Comparison of ENCODE assay signal across 5 fruit fly cellular contexts in the genomic region with DNA sequence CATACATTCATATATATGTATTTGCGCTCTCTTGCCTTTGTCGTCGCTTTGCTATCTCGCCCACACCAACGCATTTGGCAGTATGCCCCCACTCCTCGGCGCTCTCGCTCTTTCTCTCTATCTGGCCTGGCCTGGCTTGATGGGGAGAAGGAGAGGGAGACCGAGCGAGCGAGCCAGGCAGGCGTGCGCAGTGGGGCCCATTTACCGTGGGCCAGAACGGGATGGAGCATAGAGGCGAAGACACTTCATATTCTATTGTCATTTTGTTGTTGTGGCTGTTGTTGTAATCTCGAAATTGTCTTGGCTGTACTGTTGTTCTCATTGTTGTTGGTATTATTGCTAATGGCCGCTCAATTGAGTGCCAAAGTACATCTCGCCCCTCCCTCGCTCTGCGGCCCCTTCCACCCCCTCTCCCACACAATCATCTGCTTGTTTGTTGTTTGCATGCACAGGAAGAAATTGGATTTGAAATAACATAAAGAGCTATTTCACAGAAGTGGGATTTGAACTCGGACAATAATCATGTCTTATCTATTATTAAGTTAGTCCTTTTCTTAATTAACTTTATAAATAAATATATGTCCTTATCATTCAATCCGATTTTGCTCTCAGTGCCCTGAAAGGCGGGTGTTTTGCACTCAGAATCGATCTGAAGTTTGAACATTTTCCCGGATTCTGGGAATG.
A peak's percentile ranks its signal among the peaks of the same experiment; 100 is the strongest.
TF ChIP-seq lines count a peak whose summit lies in the region.

No protein-coding gene starts in this region.

TF ChIP-seq in whole organism, adult, 20 proteins besides CTCF, POLR2A, EP300 and RAD21 (continued from another document):
- TF ChIP-seq CG14711 (tag; optimal IDR thresholded peaks at IDR 0.05; lab: Kevin White, UChicago) (peak; percentile 88), Crg-1 (GFP tag; optimal IDR thresholded peaks at IDR 0.05; lab: Kevin White, UChicago) (peak; percentile 81), CG7045 (GFP tag; optimal IDR thresholded peaks at IDR 0.05; lab: Kevin White, UChicago) (peak; percentile 77), tj (GFP tag; optimal IDR thresholded peaks at IDR 0.05; lab: Kevin White, UChicago) (no peak), Clk (GFP tag; optimal IDR thresholded peaks at IDR 0.05; lab: Kevin White, UChicago) (peak; percentile 51)

TF ChIP-seq in whole organism, embryonic, 481 proteins besides CTCF, POLR2A, EP300 and RAD21 (continued from another document and continues in another):
- TF ChIP-seq C15 (GFP tag; IDR thresholded peaks at IDR 0.05; lab: Robert Waterston, UW) = 0 out of 3 replicates have a peak, but pooled peaks have one; percentile 65
- peak; percentile 36 for TF ChIP-seq CG16863 (GFP tag; optimal IDR thresholded peaks at IDR 0.05; lab: Kevin White, UChicago)
- TF ChIP-seq ara (GFP tag; IDR thresholded peaks at IDR 0.05; lab: Robert Waterston, UW) = peak; percentile 94
- TF ChIP-seq CG1792 (GFP tag; optimal IDR thresholded peaks at IDR 0.05; lab: Kevin White, UChicago) = peak; percentile 57
- TF ChIP-seq nerfin-1 (tag; optimal IDR thresholded peaks at IDR 0.05; lab: Kevin White, UChicago) = peak; percentile 78
- TF ChIP-seq jumu (GFP tag; optimal IDR thresholded peaks at IDR 0.05; lab: Kevin White, UChicago) = peak; percentile 37
- peak; percentile 43 for TF ChIP-seq Dip3 (GFP tag; optimal IDR thresholded peaks at IDR 0.05; lab: Kevin White, UChicago)
- peak; percentile 93 for TF ChIP-seq CG1832 (GFP tag; optimal IDR thresholded peaks at IDR 0.05; lab: Kevin White, UChicago)
- no peak for TF ChIP-seq Sry-δ (GFP tag; optimal IDR thresholded peaks at IDR 0.05; lab: Kevin White, UChicago)
- TF ChIP-seq Meics (GFP tag; optimal IDR thresholded peaks at IDR 0.05; lab: Kevin White, UChicago) = peak; percentile 91
- TF ChIP-seq B-H1 (GFP tag; IDR thresholded peaks at IDR 0.05; lab: Robert Waterston, UW) = peak; percentile 83
- peak; percentile 16 for TF ChIP-seq MESR4 (GFP tag; optimal IDR thresholded peaks at IDR 0.05; lab: Kevin White, UChicago)
- TF ChIP-seq sob (GFP tag; IDR thresholded peaks at IDR 0.05; lab: Robert Waterston, UW) = peak; percentile 93
- TF ChIP-seq Kr (GFP tag; optimal IDR thresholded peaks at IDR 0.05; lab: Kevin White, UChicago) = no peak
- TF ChIP-seq ro (GFP tag; IDR thresholded peaks at IDR 0.05; lab: Robert Waterston, UW) = peak; percentile 82
- peak; percentile 90 for TF ChIP-seq CG8388 (GFP tag; optimal IDR thresholded peaks at IDR 0.05; lab: Kevin White, UChicago)
- TF ChIP-seq ftz-f1 (GFP tag; optimal IDR thresholded peaks at IDR 0.05; lab: Kevin White, UChicago) = no peak
- TF ChIP-seq pum (GFP tag; optimal IDR thresholded peaks at IDR 0.05; lab: Kevin White, UChicago) = peak; percentile 53
- TF ChIP-seq Lpt (GFP tag; optimal IDR thresholded peaks at IDR 0.05; lab: Kevin White, UChicago) = no peak
- TF ChIP-seq h (optimal IDR thresholded peaks at IDR 0.05; lab: Kevin White, UChicago) = no peak
- peak; percentile 88 for TF ChIP-seq CG14014 (GFP tag; IDR thresholded peaks at IDR 0.05; lab: Robert Waterston, UW)
- TF ChIP-seq rib (GFP tag; IDR thresholded peaks at IDR 0.05; lab: Robert Waterston, UW) = 0 out of 2 replicates have a peak, but pooled peaks have one; percentile 72
- peak; percentile 87 for TF ChIP-seq Chrac-16 (GFP tag; optimal IDR thresholded peaks at IDR 0.05; lab: Kevin White, UChicago)
- TF ChIP-seq ERR (GFP tag; optimal IDR thresholded peaks at IDR 0.05; lab: Kevin White, UChicago) = no peak
- peak; percentile 81 for TF ChIP-seq CG31224 (GFP tag; IDR thresholded peaks at IDR 0.05; lab: Robert Waterston, UW)
- TF ChIP-seq CG14050 (GFP tag; IDR thresholded peaks at IDR 0.05; lab: Robert Waterston, UW) = peak; percentile 87
- TF ChIP-seq Hr3 (GFP tag; optimal IDR thresholded peaks at IDR 0.05; lab: Kevin White, UChicago) = peak; percentile 88
- peak; percentile 89 for TF ChIP-seq Ssrp (tag; optimal IDR thresholded peaks at IDR 0.05; lab: Kevin White, UChicago)
- peak; percentile 91 for TF ChIP-seq seq (GFP tag; IDR thresholded peaks at IDR 0.05; lab: Robert Waterston, UW)

TF ChIP-seq in whole organism, prepupa, 60 proteins besides CTCF, POLR2A, EP300 and RAD21 (continued from another document and continues in another):
- peak; percentile 76 for TF ChIP-seq Sox15 (GFP tag; optimal IDR thresholded peaks at IDR 0.05; lab: Kevin White, UChicago)
- peak; percentile 88 for TF ChIP-seq CG3919 (GFP tag; optimal IDR thresholded peaks at IDR 0.05; lab: Kevin White, UChicago)
- peak; percentile 89 for TF ChIP-seq acj6 (GFP tag; optimal IDR thresholded peaks at IDR 0.05; lab: Kevin White, UChicago)
- peak; percentile 86 for TF ChIP-seq CG6276 (GFP tag; optimal IDR thresholded peaks at IDR 0.05; lab: Kevin White, UChicago)
- peak; percentile 86 for TF ChIP-seq CG8632 (GFP tag; optimal IDR thresholded peaks at IDR 0.05; lab: Kevin White, UChicago)
- TF ChIP-seq Eip93F (GFP tag; optimal IDR thresholded peaks at IDR 0.05; lab: Kevin White, UChicago) = peak; percentile 23
- peak; percentile 63 for TF ChIP-seq CG8319 (GFP tag; optimal IDR thresholded peaks at IDR 0.05; lab: Kevin White, UChicago)
- peak; percentile 93 for TF ChIP-seq CG8119 (GFP tag; IDR thresholded peaks at IDR 0.05; lab: Robert Waterston, UW)
- TF ChIP-seq CG10669 (GFP tag; optimal IDR thresholded peaks at IDR 0.05; lab: Kevin White, UChicago) = peak; percentile 90
- peak; percentile 71 for TF ChIP-seq Eip75B (GFP tag; optimal IDR thresholded peaks at IDR 0.05; lab: Kevin White, UChicago)
- TF ChIP-seq fd85E (GFP tag; optimal IDR thresholded peaks at IDR 0.05; lab: Kevin White, UChicago) = peak; percentile 4
- TF ChIP-seq CG6808 (GFP tag; optimal IDR thresholded peaks at IDR 0.05; lab: Kevin White, UChicago) = peak; percentile 87
- TF ChIP-seq CG11762 (GFP tag; optimal IDR thresholded peaks at IDR 0.05; lab: Kevin White, UChicago; ENCODE audit: insufficient read depth) = peak; percentile 78
- peak; percentile 61 for TF ChIP-seq CG9139 (GFP tag; optimal IDR thresholded peaks at IDR 0.05; lab: Kevin White, UChicago)
- TF ChIP-seq Hr4 (GFP tag; optimal IDR thresholded peaks at IDR 0.05; lab: Kevin White, UChicago) = peak; percentile 74
- TF ChIP-seq svp (GFP tag; lab: Kevin White, UChicago) = peak; percentile 87
- TF ChIP-seq Sox102F (GFP tag; optimal IDR thresholded peaks at IDR 0.05; lab: Kevin White, UChicago) = peak; percentile 80
- TF ChIP-seq Ets21C (GFP tag; optimal IDR thresholded peaks at IDR 0.05; lab: Kevin White, UChicago) = peak; percentile 69
- TF ChIP-seq Sox14 (GFP tag; optimal IDR thresholded peaks at IDR 0.05; lab: Kevin White, UChicago) = peak; percentile 63
- TF ChIP-seq ss (GFP tag; optimal IDR thresholded peaks at IDR 0.05; lab: Kevin White, UChicago) = peak; percentile 72 to 86
- peak; percentile 94 for TF ChIP-seq CG6163 (GFP tag; IDR thresholded peaks at IDR 0.05; lab: Robert Waterston, UW)
- TF ChIP-seq eg (GFP tag; IDR thresholded peaks at IDR 0.05; lab: Robert Waterston, UW) = peak; percentile 97
- TF ChIP-seq Blimp-1 (GFP tag; optimal IDR thresholded peaks at IDR 0.05; lab: Kevin White, UChicago) = peak; percentile 73
- peak; percentile 94 for TF ChIP-seq CG32006 (GFP tag; optimal IDR thresholded peaks at IDR 0.05; lab: Kevin White, UChicago)
- TF ChIP-seq achi (GFP tag; optimal IDR thresholded peaks at IDR 0.05; lab: Kevin White, UChicago) = peak; percentile 88
- TF ChIP-seq dac (GFP tag; optimal IDR thresholded peaks at IDR 0.05; lab: Kevin White, UChicago) = peak; percentile 77
- TF ChIP-seq CG1621 (tag; optimal IDR thresholded peaks at IDR 0.05; lab: Kevin White, UChicago) = peak; percentile 85
- TF ChIP-seq CG4318 (GFP tag; optimal IDR thresholded peaks at IDR 0.05; lab: Kevin White, UChicago) = peak; percentile 83
- peak; percentile 87 for TF ChIP-seq CG3032 (tag; optimal IDR thresholded peaks at IDR 0.05; lab: Kevin White, UChicago)
- TF ChIP-seq CG6854 (GFP tag; optimal IDR thresholded peaks at IDR 0.05; lab: Kevin White, UChicago) = peak; percentile 36

TF ChIP-seq in whole organism, pupa, 21 proteins besides CTCF, POLR2A, EP300 and RAD21 (continued from another document):
- TF ChIP-seq fd96Ca (GFP tag; IDR thresholded peaks at IDR 0.05; lab: Robert Waterston, UW) = peak; percentile 91
- TF ChIP-seq CG17806 (tag; optimal IDR thresholded peaks at IDR 0.05; lab: Kevin White, UChicago) = peak; percentile 90
- peak; percentile 89 for TF ChIP-seq CG15710 (tag; optimal IDR thresholded peaks at IDR 0.05; lab: Kevin White, UChicago)
- TF ChIP-seq CG8301 (tag; optimal IDR thresholded peaks at IDR 0.05; lab: Kevin White, UChicago) = peak; percentile 91

TF ChIP-seq in whole organism, wandering third instar larva, 38 proteins besides CTCF, POLR2A, EP300 and RAD21 (continued from another document):
- TF ChIP-seq N (GFP tag; optimal IDR thresholded peaks at IDR 0.05; lab: Kevin White, UChicago) (no peak), Hr78 (GFP tag; optimal IDR thresholded peaks at IDR 0.05; lab: Kevin White, UChicago) (no peak), HLH106 (tag; optimal IDR thresholded peaks at IDR 0.05; lab: Kevin White, UChicago) (peak; percentile 95), sage (GFP tag; optimal IDR thresholded peaks at IDR 0.05; lab: Kevin White, UChicago) (peak; percentile 82), psq (GFP tag; optimal IDR thresholded peaks at IDR 0.05; lab: Kevin White, UChicago) (peak; percentile 86), Dif (GFP tag; optimal IDR thresholded peaks at IDR 0.05; lab: Kevin White, UChicago; ENCODE audit: partially characterized antibody) (peak; percentile 90), h (GFP tag; optimal IDR thresholded peaks at IDR 0.05; lab: Kevin White, UChicago) (peak; percentile 87), Hr83 (GFP tag; optimal IDR thresholded peaks at IDR 0.05; lab: Kevin White, UChicago; ENCODE audit: poor library complexity, severe bottlenecking) (peak; percentile 19), dl (GFP tag; optimal IDR thresholded peaks at IDR 0.05; lab: Kevin White, UChicago; ENCODE audit: insufficient read depth in 1 of 2, partially characterized antibody in 2 of 2) (peak; percentile 69 to 91), Hnf4 (GFP tag; optimal IDR thresholded peaks at IDR 0.05; lab: Kevin White, UChicago) (peak; percentile 90), Sp1 (GFP tag; optimal IDR thresholded peaks at IDR 0.05; lab: Kevin White, UChicago) (peak; percentile 94), fru (GFP tag; optimal IDR thresholded peaks at IDR 0.05; lab: Kevin White, UChicago) (peak; percentile 82), rgr (GFP tag; optimal IDR thresholded peaks at IDR 0.05; lab: Kevin White, UChicago) (peak; percentile 93), woc (GFP tag; optimal IDR thresholded peaks at IDR 0.05; lab: Kevin White, UChicago) (peak; percentile 53), OdsH (GFP tag; optimal IDR thresholded peaks at IDR 0.05; lab: Kevin White, UChicago) (peak; percentile 88), br (GFP tag; optimal IDR thresholded peaks at IDR 0.05; lab: Kevin White, UChicago) (peak; percentile 80), CG32264 (GFP tag; optimal IDR thresholded peaks at IDR 0.05; lab: Kevin White, UChicago) (peak; percentile 58), Rel (GFP tag; optimal IDR thresholded peaks at IDR 0.05; lab: Kevin White, UChicago) (peak; percentile 27), Rel (tag; optimal IDR thresholded peaks at IDR 0.05; lab: Kevin White, UChicago) (peak; percentile 67), jim (GFP tag; optimal IDR thresholded peaks at IDR 0.05; lab: Kevin White, UChicago) (no peak)
